Worm (Caenorhabditis elegans) whole organism, L1 larva: ENCODE results near the gene K09F6.9.

ENCODE experiments used
- aly-2 ChIP-seq: fragments of 150-350 bp; optimal IDR thresholded peaks from 2 replicates; lab custom pipeline; 2014; ENCODE audit warnings: missing biosample characterization, missing genetic modification characterization
- ceh-90 ChIP-seq: sonication (generic microtip); optimal IDR thresholded peaks from 2 replicates; lab custom pipeline; 2016; ENCODE audit warnings: missing genetic modification characterization, missing compliant biosample characterization
- ces-1 ChIP-seq: fragments of 150-350 bp; optimal IDR thresholded peaks from 2 replicates; lab custom pipeline; 2014; ENCODE audit warnings: missing biosample characterization, missing genetic modification reagents, missing genetic modification characterization
- fos-1 ChIP-seq: fragments of 150-350 bp; optimal IDR thresholded peaks from 2 replicates; lab custom pipeline; 2014; ENCODE audit warnings: missing biosample characterization, missing genetic modification characterization
- grh-1 ChIP-seq: fragments of 200-800 bp; sonication (Bioruptor generic); IDR thresholded peaks from 2 replicates; pipeline ENCODE4 v1.3.6; 2022; ENCODE audit warnings: missing genetic modification reagents, missing genetic modification characterization, missing compliant biosample characterization
- lin-39 ChIP-seq: fragments of 150-350 bp; optimal IDR thresholded peaks from 2 replicates; lab custom pipeline; 2014; ENCODE audit warnings: missing biosample characterization, missing genetic modification reagents, missing genetic modification characterization
- nhr-11 ChIP-seq: fragments of 150-350 bp; optimal IDR thresholded peaks from 2 replicates; lab custom pipeline; 2014; ENCODE audit warnings: missing biosample characterization, missing genetic modification characterization
- nhr-20 ChIP-seq: sonication (generic microtip); optimal IDR thresholded peaks from 2 replicates; lab custom pipeline; 2016; ENCODE audit warnings: mild to moderate bottlenecking, missing genetic modification characterization, missing compliant biosample characterization
- nhr-76 ChIP-seq: sonication (generic microtip); optimal IDR thresholded peaks from 2 replicates; lab custom pipeline; 2017; ENCODE audit warnings: missing biosample characterization, missing genetic modification characterization
- tbx-2 ChIP-seq: sonication (generic microtip); optimal IDR thresholded peaks from 2 replicates; lab custom pipeline; 2016; ENCODE audit warnings: missing genetic modification characterization, missing compliant biosample characterization
- unc-130 ChIP-seq: fragments of 150-350 bp; optimal IDR thresholded peaks from 2 replicates; lab custom pipeline; 2017; ENCODE audit warnings: missing biosample characterization, missing genetic modification characterization, inconsistent platforms
- zip-4 ChIP-seq: fragments of 200-800 bp; sonication (Bioruptor generic); optimal IDR thresholded peaks from 2 replicates; lab custom pipeline; 2018; ENCODE audit warnings: mild to moderate bottlenecking, missing genetic modification characterization, moderate library complexity, missing compliant biosample characterization
- ztf-4 ChIP-seq: fragments of 150-350 bp; optimal IDR thresholded peaks from 2 replicates; lab custom pipeline; 2014; ENCODE audit warnings: missing biosample characterization, missing genetic modification characterization

DNA sequence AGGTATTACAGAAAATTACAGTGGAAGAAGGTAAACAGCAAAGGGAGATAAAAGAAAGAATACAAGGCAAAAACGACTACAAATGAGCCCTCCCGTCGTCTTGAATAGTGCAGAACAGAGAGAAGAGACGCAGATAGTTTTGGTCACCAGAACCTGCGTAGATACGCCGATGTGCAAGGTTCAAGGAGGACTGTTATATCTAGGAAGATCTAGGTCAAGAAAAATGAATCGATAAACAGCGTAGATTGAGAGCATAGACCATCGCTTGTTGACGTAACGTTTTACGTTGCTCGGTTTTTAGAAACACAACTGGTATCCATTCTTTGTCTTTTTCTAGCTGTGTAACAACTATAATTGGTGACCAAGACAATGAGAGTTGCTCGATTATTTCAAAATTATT lies 18.4 kb upstream of the K09F6.9 start, which contains the start of gene B0281.5:
- TF ChIP-seq unc-130 (tag; lab: Kevin White, UChicago), result no peak
- TF ChIP-seq nhr-76 (tag; lab: Kevin White, UChicago), result no peak
- no peak for TF ChIP-seq nhr-11 (tag; lab: Kevin White, UChicago)
- no peak for TF ChIP-seq ztf-4 (tag; lab: Kevin White, UChicago)
- no peak for TF ChIP-seq nhr-20 (tag; lab: Kevin White, UChicago)
- TF ChIP-seq aly-2, result no peak
- no peak for TF ChIP-seq fos-1 (tag; lab: Kevin White, UChicago)
- TF ChIP-seq ces-1 (GFP tag; lab: Kevin White, UChicago), result no peak
- TF ChIP-seq tbx-2 (tag; lab: Kevin White, UChicago), result no peak
- no peak for TF ChIP-seq lin-39 (tag; lab: Kevin White, UChicago)
- TF ChIP-seq grh-1 (GFP tag; lab: Robert Waterston, UW), result no peak
- no peak for TF ChIP-seq ceh-90 (tag; lab: Kevin White, UChicago)
- no peak for TF ChIP-seq zip-4 (GFP tag; lab: Kevin White, UChicago)
